Worm (Caenorhabditis elegans) whole organism, mixed stage, embryonic: ENCODE data around the gene F41B4.1.
"Not testable (repeated sequence)": the region's sequence is repeated elsewhere in the genome, so short reads cannot be mapped to it uniquely, and the experiment has no call there.

ENCODE experiments used
- M03D4.4 ChIP-seq: sonication (generic microtip); optimal IDR thresholded peaks from 2 replicates; lab custom pipeline; 2017; ENCODE audit warnings: mild to moderate bottlenecking, missing genetic modification characterization, missing compliant biosample characterization
- bed-3 ChIP-seq: fragments of 200-800 bp; sonication (Bioruptor generic); optimal IDR thresholded peaks from 3 replicates; lab custom pipeline; 2018; ENCODE audit warnings: mild to moderate bottlenecking, missing genetic modification characterization, moderate library complexity, missing compliant biosample characterization
- blmp-1 ChIP-seq: fragments of 150-350 bp; optimal IDR thresholded peaks from 2 replicates; lab custom pipeline; 2014; ENCODE audit warnings: missing biosample characterization, missing genetic modification characterization
- ceh-39 ChIP-seq: fragments of 150-350 bp; optimal IDR thresholded peaks from 2 replicates; lab custom pipeline; 2014; ENCODE audit warnings: missing biosample characterization, missing genetic modification characterization
- ceh-43 ChIP-seq: fragments of 200-800 bp; sonication (Bioruptor generic); optimal IDR thresholded peaks from 2 replicates; lab custom pipeline; 2018; ENCODE audit warnings: mild to moderate bottlenecking, missing genetic modification characterization, moderate library complexity, missing compliant biosample characterization
- ceh-83 ChIP-seq: fragments of 200-800 bp; sonication (Bioruptor generic); optimal IDR thresholded peaks from 2 replicates; lab custom pipeline; 2018; ENCODE audit warnings: mild to moderate bottlenecking, missing genetic modification characterization, missing compliant biosample characterization
- ces-1 ChIP-seq: fragments of 150-350 bp; optimal IDR thresholded peaks from 2 replicates; lab custom pipeline; 2014; ENCODE audit warnings: missing biosample characterization, missing genetic modification reagents, missing genetic modification characterization
- cnd-1 ChIP-seq: fragments of 200-800 bp; sonication (Bioruptor generic); optimal IDR thresholded peaks from 2 replicates; lab custom pipeline; 2018; ENCODE audit warnings: mild to moderate bottlenecking, missing genetic modification characterization, missing compliant biosample characterization
- drap-1 ChIP-seq: fragments of 200-800 bp; sonication (Bioruptor generic); optimal IDR thresholded peaks from 3 replicates; lab custom pipeline; 2018; ENCODE audit warnings: mild to moderate bottlenecking, missing genetic modification characterization, missing compliant biosample characterization
- elt-1 ChIP-seq: sonication (generic microtip); optimal IDR thresholded peaks from 2 replicates; lab custom pipeline; 2017; ENCODE audit warnings: missing genetic modification characterization, mild to moderate bottlenecking, missing compliant biosample characterization, antibody characterized with exemption, moderate library complexity, borderline replicate concordance; ENCODE audit not compliant: insufficient read depth
- elt-3 ChIP-seq: fragments of 150-350 bp; optimal IDR thresholded peaks from 2 replicates; lab custom pipeline; 2014; ENCODE audit warnings: missing biosample characterization, missing genetic modification characterization
- flh-1 ChIP-seq: fragments of 200-800 bp; sonication (Bioruptor generic); optimal IDR thresholded peaks from 2 replicates; lab custom pipeline; 2018; ENCODE audit warnings: mild to moderate bottlenecking, missing genetic modification characterization, moderate library complexity, missing compliant biosample characterization
- ham-2 ChIP-seq: fragments of 200-800 bp; sonication (Bioruptor generic); optimal IDR thresholded peaks from 2 replicates; lab custom pipeline; 2018; ENCODE audit warnings: mild to moderate bottlenecking, missing genetic modification characterization, missing compliant biosample characterization
- hlh-1 ChIP-seq: fragments of 150-350 bp; optimal IDR thresholded peaks from 2 replicates; lab custom pipeline; 2014; ENCODE audit warnings: missing biosample characterization, missing genetic modification reagents, missing genetic modification characterization
- lin-13 ChIP-seq: fragments of 150-350 bp; optimal IDR thresholded peaks from 2 replicates; lab custom pipeline; 2014; ENCODE audit warnings: missing biosample characterization, missing genetic modification characterization
- lin-32 ChIP-seq: fragments of 200-800 bp; sonication (Bioruptor generic); optimal IDR thresholded peaks from 2 replicates; lab custom pipeline; 2018; ENCODE audit warnings: mild to moderate bottlenecking, missing genetic modification characterization, missing compliant biosample characterization
- lsy-2 ChIP-seq: fragments of 150-350 bp; optimal IDR thresholded peaks from 2 replicates; lab custom pipeline; 2014; ENCODE audit warnings: missing biosample characterization, missing genetic modification characterization
- mab-5 ChIP-seq: fragments of 150-350 bp; optimal IDR thresholded peaks from 2 replicates; lab custom pipeline; 2014; ENCODE audit warnings: missing biosample characterization, missing genetic modification characterization
- mep-1 ChIP-seq: fragments of 150-350 bp; optimal IDR thresholded peaks from 2 replicates; lab custom pipeline; 2017; ENCODE audit warnings: missing biosample characterization, missing genetic modification reagents, missing genetic modification characterization, inconsistent platforms
- mls-2 ChIP-seq: sonication (generic microtip); optimal IDR thresholded peaks from 2 replicates; lab custom pipeline; 2016; ENCODE audit warnings: mild to moderate bottlenecking, missing genetic modification characterization, moderate library complexity, missing compliant biosample characterization
- nhr-12 ChIP-seq: fragments of 150-350 bp; optimal IDR thresholded peaks from 2 replicates; lab custom pipeline; 2014; ENCODE audit warnings: missing biosample characterization, missing genetic modification characterization
- nhr-2 ChIP-seq: fragments of 150-350 bp; optimal IDR thresholded peaks from 2 replicates; lab custom pipeline; 2014; ENCODE audit warnings: missing biosample characterization, missing genetic modification characterization
- nhr-237 ChIP-seq: fragments of 150-350 bp; optimal IDR thresholded peaks from 2 replicates; lab custom pipeline; 2014; ENCODE audit warnings: missing biosample characterization, missing genetic modification characterization
- nhr-28 ChIP-seq: fragments of 150-350 bp; optimal IDR thresholded peaks from 2 replicates; lab custom pipeline; 2014; ENCODE audit warnings: missing biosample characterization, missing genetic modification characterization
- nhr-76 ChIP-seq: sonication (generic microtip); optimal IDR thresholded peaks from 2 replicates; lab custom pipeline; 2017; ENCODE audit warnings: missing biosample characterization, missing genetic modification characterization
- sem-2 ChIP-seq: fragments of 200-800 bp; sonication (Bioruptor generic); optimal IDR thresholded peaks from 2 replicates; lab custom pipeline; 2018; ENCODE audit warnings: mild to moderate bottlenecking, missing genetic modification characterization, missing compliant biosample characterization
- snpc-4 ChIP-seq: fragments of 150-350 bp; optimal IDR thresholded peaks from 2 replicates; lab custom pipeline; 2014; ENCODE audit warnings: missing biosample characterization, missing genetic modification characterization
- sptf-1 ChIP-seq: sonication (generic microtip); optimal IDR thresholded peaks from 2 replicates; lab custom pipeline; 2017; ENCODE audit warnings: mild to moderate bottlenecking, missing genetic modification characterization, moderate library complexity, missing compliant biosample characterization
- tbx-8 ChIP-seq: fragments of 200-800 bp; sonication (Bioruptor generic); optimal IDR thresholded peaks from 2 replicates; lab custom pipeline; 2018; ENCODE audit warnings: mild to moderate bottlenecking, missing genetic modification characterization, moderate library complexity, missing compliant biosample characterization
- unc-120 ChIP-seq: sonication (generic microtip); optimal IDR thresholded peaks from 2 replicates; lab custom pipeline; 2017; ENCODE audit warnings: missing genetic modification characterization, missing compliant biosample characterization; ENCODE audit not compliant: poor library complexity, severe bottlenecking
- unc-39 ChIP-seq: fragments of 150-350 bp; optimal IDR thresholded peaks from 2 replicates; lab custom pipeline; 2014; ENCODE audit warnings: missing biosample characterization, missing genetic modification characterization
- unc-62 ChIP-seq: fragments of 150-350 bp; optimal IDR thresholded peaks from 2 replicates; lab custom pipeline; 2014; ENCODE audit warnings: missing biosample characterization, missing genetic modification reagents, missing genetic modification characterization

The F41B4.1 gene

ce11 chrX:6825840-6826239 lies at the start of gene F41B4.1:
F41B4.1 (minus strand) TSS chrX:6825862.
- TF ChIP-seq sptf-1 (tag; lab: Kevin White, UChicago), result no peak
- peak; percentile 42 for TF ChIP-seq hlh-1 (tag; lab: Kevin White, UChicago)

- no peak for TF ChIP-seq sem-2
- no peak for TF ChIP-seq nhr-76 (tag; lab: Kevin White, UChicago)
- no peak for TF ChIP-seq ham-2 (GFP tag; lab: Kevin White, UChicago)
- no peak for TF ChIP-seq cnd-1
- no peak for TF ChIP-seq lin-32 (GFP tag; lab: Kevin White, UChicago)
- TF ChIP-seq ceh-83, result no peak
- TF ChIP-seq elt-1, result no peak
- TF ChIP-seq unc-62 (GFP tag; lab: Kevin White, UChicago), result no peak
- TF ChIP-seq hlh-1 (tag; lab: Kevin White, UChicago), result no peak
- no peak for TF ChIP-seq bed-3 (GFP tag; lab: Kevin White, UChicago)
- no peak for TF ChIP-seq nhr-2
- TF ChIP-seq unc-120 (tag; lab: Kevin White, UChicago), result no peak
- TF ChIP-seq elt-3 (tag; lab: Kevin White, UChicago), result no peak
- TF ChIP-seq nhr-12 (tag; lab: Kevin White, UChicago), result no peak
- TF ChIP-seq sptf-1 (tag; lab: Kevin White, UChicago), result no peak
- no peak for TF ChIP-seq unc-39
- no peak for TF ChIP-seq lsy-2 (tag; lab: Kevin White, UChicago)
- no peak for TF ChIP-seq tbx-8 (GFP tag; lab: Kevin White, UChicago)
Observed at ce11 chrX:6875273-6875672, 49.6 kb upstream of the F41B4.1 start.

- no peak for TF ChIP-seq unc-39
- no peak for TF ChIP-seq lin-32 (GFP tag; lab: Kevin White, UChicago)
- TF ChIP-seq tbx-8 (GFP tag; lab: Kevin White, UChicago), result no peak
- TF ChIP-seq nhr-12 (tag; lab: Kevin White, UChicago), result no peak
- TF ChIP-seq mep-1, result no peak
- no peak for TF ChIP-seq flh-1
- no peak for TF ChIP-seq lsy-2 (tag; lab: Kevin White, UChicago)
- no peak for TF ChIP-seq bed-3 (GFP tag; lab: Kevin White, UChicago)
- no peak for TF ChIP-seq mab-5 (tag; lab: Kevin White, UChicago)
- no peak for TF ChIP-seq ceh-83
- TF ChIP-seq unc-62 (GFP tag; lab: Kevin White, UChicago), result no peak
- no peak for TF ChIP-seq ces-1 (GFP tag; lab: Kevin White, UChicago)
- TF ChIP-seq nhr-2, result no peak
- TF ChIP-seq mls-2 (tag; lab: Kevin White, UChicago), result no peak
- TF ChIP-seq ham-2 (GFP tag; lab: Kevin White, UChicago), result no peak
- TF ChIP-seq sem-2, result no peak
- TF ChIP-seq ceh-43 (GFP tag; lab: Kevin White, UChicago), result no peak
- TF ChIP-seq nhr-76 (tag; lab: Kevin White, UChicago), result no peak
- TF ChIP-seq snpc-4 (tag; lab: Kevin White, UChicago), result no peak
- TF ChIP-seq, all 35 proteins: peak for 0
Observed at ce11 chrX:6874723-6875122, 49.1 kb upstream of the F41B4.1 start, which contains the start of gene F41C6.4. F41C6.4 (minus strand) TSS chrX:6874823.

ce11 chrX:6868669-6869068 lies 43.0 kb upstream of the F41B4.1 start, which contains the start of gene C53B7.6:
C53B7.6 (minus strand) TSS chrX:6868769.
- TF ChIP-seq lin-13 (tag; lab: Kevin White, UChicago); nhr-28; lin-32 (GFP tag; lab: Kevin White, UChicago): not testable (repeated sequence)

ce11 chrX:6867707-6868106 lies 42.0 kb upstream of the F41B4.1 start:
- TF ChIP-seq unc-62 (GFP tag; lab: Kevin White, UChicago) (no peak), snpc-4 (tag; lab: Kevin White, UChicago) (no peak), nhr-2 (no peak), hlh-1 (tag; lab: Kevin White, UChicago) (no peak), ceh-83 (peak; percentile 31), mep-1 (no peak), nhr-237 (tag; lab: Kevin White, UChicago) (no peak), unc-39 (no peak), ces-1 (GFP tag; lab: Kevin White, UChicago) (no peak), unc-120 (tag; lab: Kevin White, UChicago) (peak; percentile 15), flh-1 (no peak), nhr-76 (tag; lab: Kevin White, UChicago) (no peak), nhr-12 (tag; lab: Kevin White, UChicago) (no peak), cnd-1 (peak; percentile 76), blmp-1 (tag; lab: Kevin White, UChicago) (no peak), ceh-43 (GFP tag; lab: Kevin White, UChicago) (no peak), sem-2 (peak; percentile 5), M03D4.4 (peak; percentile 7), drap-1 (GFP tag; lab: Kevin White, UChicago) (peak; percentile 52), sptf-1 (tag; lab: Kevin White, UChicago) (peak; percentile 41), ceh-39 (tag; lab: Kevin White, UChicago) (no peak), ham-2 (GFP tag; lab: Kevin White, UChicago) (peak; percentile 42), lin-32 (GFP tag; lab: Kevin White, UChicago) (peak; percentile 5)
